Worm (Caenorhabditis elegans): Measurements from ENCODE around the gene F56D6.21.

Gene F56D6.21

ce11 chrIV:3888963-3889362 lies 15.8 kb upstream of the F56D6.21 start, which contains the start of gene oac-21:
Gene oac-21 (plus strand): TSS chrIV:3889263.
- TF ChIP-seq hlh-13 (GFP tag; optimal IDR thresholded peaks at IDR 0.05) (no peak), ttx-3 (tag; optimal IDR thresholded peaks at IDR 0.05) (no peak), pha-4 (tag; optimal IDR thresholded peaks at IDR 0.05) (no peak), C08G9.2 (tag; optimal IDR thresholded peaks at IDR 0.05) (no peak), lim-6 (tag; optimal IDR thresholded peaks at IDR 0.05) (no peak), ceh-14 (tag; optimal IDR thresholded peaks at IDR 0.05) (no peak)

ce11 chrIV:3892027-3892426 lies 12.7 kb upstream of the F56D6.21 start, which contains the start of gene F56D6.9:
Gene F56D6.9 (plus strand): TSS chrIV:3892327.
- TF ChIP-seq unc-42 (tag; optimal IDR thresholded peaks at IDR 0.05) = no peak
- TF ChIP-seq pax-1 (tag; optimal IDR thresholded peaks at IDR 0.05) = no peak
- no peak for TF ChIP-seq syd-9 (tag; optimal IDR thresholded peaks at IDR 0.05)
- TF ChIP-seq pat-9 (tag; optimal IDR thresholded peaks at IDR 0.05) = no peak
- no peak for TF ChIP-seq che-1 (tag; optimal IDR thresholded peaks at IDR 0.05)
- TF ChIP-seq zip-5 (tag; optimal IDR thresholded peaks at IDR 0.05) = no peak
- no peak for TF ChIP-seq ztf-16 (tag; optimal IDR thresholded peaks at IDR 0.05)
- no peak for TF ChIP-seq npax-4 (tag; optimal IDR thresholded peaks at IDR 0.05)
- TF ChIP-seq hlh-8 (tag; optimal IDR thresholded peaks at IDR 0.05) = no peak
- TF ChIP-seq nhr-232 (tag; optimal IDR thresholded peaks at IDR 0.05) = no peak
- no peak for TF ChIP-seq ceh-18 (tag; optimal IDR thresholded peaks at IDR 0.05)
- no peak for TF ChIP-seq C08G9.2 (tag; optimal IDR thresholded peaks at IDR 0.05)
- TF ChIP-seq elt-4 (tag; optimal IDR thresholded peaks at IDR 0.05) = no peak
- no peak for TF ChIP-seq mec-3 (tag; optimal IDR thresholded peaks at IDR 0.05; ENCODE audit: borderline replicate concordance)
- TF ChIP-seq unc-3 (GFP tag; conservative IDR thresholded peaks at IDR 0.05) = no peak
- TF ChIP-seq unc-3 (tag; optimal IDR thresholded peaks at IDR 0.05) = no peak
- no peak for TF ChIP-seq fax-1 (tag; optimal IDR thresholded peaks at IDR 0.05)
- TF ChIP-seq ceh-2 (tag; optimal IDR thresholded peaks at IDR 0.05) = no peak

DNA sequence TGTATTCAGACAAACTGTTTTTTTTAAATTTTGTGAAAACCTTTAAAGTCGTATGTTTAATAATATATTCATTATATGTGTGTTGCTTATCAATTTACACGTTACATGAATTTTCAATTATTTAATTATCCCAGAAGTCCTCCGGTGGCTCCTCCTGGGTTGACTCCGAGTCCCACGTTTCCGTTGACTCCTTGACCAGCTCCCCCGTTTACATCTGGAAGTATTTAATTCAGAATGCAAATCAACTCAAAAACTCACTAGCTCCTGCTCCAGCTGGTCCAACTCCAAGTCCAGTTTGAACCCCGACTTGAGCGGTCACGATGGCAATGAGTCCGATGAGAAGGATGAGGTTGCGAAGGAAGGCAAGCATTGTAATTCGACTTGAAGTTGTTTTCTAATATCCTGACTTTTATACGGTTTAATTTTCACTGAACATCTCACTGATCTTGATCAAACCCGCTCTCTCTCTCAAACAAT lies 10.7 kb upstream of the F56D6.21 start, which contains the start of gene F56D6.8:
TSS of gene F56D6.8 (minus strand) at position 427 of the 477 bp plus-strand sequence.
- TF ChIP-seq ets-4 (tag; optimal IDR thresholded peaks at IDR 0.05) (no peak), che-1 (tag; optimal IDR thresholded peaks at IDR 0.05) (no peak), K02D7.2 (tag; optimal IDR thresholded peaks at IDR 0.05) (no peak), ceh-9 (tag; optimal IDR thresholded peaks at IDR 0.05) (no peak), ztf-16 (tag; optimal IDR thresholded peaks at IDR 0.05) (no peak), pag-3 (tag; optimal IDR thresholded peaks at IDR 0.05; ENCODE audit: borderline replicate concordance) (no peak), unc-86 (tag; optimal IDR thresholded peaks at IDR 0.05) (no peak), ceh-2 (tag; optimal IDR thresholded peaks at IDR 0.05) (no peak), hlh-30 (tag; optimal IDR thresholded peaks at IDR 0.05; ENCODE audit: insufficient read depth) (no peak)

DNA sequence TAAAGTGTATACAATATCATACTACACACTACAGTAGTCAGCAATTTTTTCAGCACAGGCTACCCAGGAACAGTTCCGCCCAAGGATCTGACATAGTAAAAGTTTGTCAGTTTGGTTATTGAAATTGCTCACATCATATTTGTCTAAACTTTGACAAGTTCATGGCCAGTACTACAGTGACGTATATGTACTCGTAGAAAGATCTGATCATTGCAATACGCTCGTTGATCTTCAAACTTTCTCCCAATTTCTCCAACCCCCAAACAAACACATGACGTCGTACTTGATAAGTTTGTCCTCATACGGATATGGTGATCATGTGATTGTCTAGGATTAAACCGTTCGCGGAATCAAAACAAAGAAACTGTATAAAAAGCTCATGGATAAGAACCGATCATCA lies 9.9 kb upstream of the F56D6.21 start, which contains the start of gene dct-8:
TSS of gene dct-8 (plus strand) at position 301 of the 400 bp plus-strand sequence.
- TF ChIP-seq ceh-24 (tag; optimal IDR thresholded peaks at IDR 0.05) (no peak), fax-1 (tag; optimal IDR thresholded peaks at IDR 0.05) (no peak), tbx-2 (tag; optimal IDR thresholded peaks at IDR 0.05) (no peak), tbx-7 (tag; optimal IDR thresholded peaks at IDR 0.05) (no peak), ceh-2 (tag; optimal IDR thresholded peaks at IDR 0.05) (no peak), mec-3 (tag; optimal IDR thresholded peaks at IDR 0.05; ENCODE audit: borderline replicate concordance) (no peak), unc-42 (tag; optimal IDR thresholded peaks at IDR 0.05) (no peak), hlh-30 (tag; optimal IDR thresholded peaks at IDR 0.05; ENCODE audit: insufficient read depth) (no peak), sox-2 (GFP tag; IDR thresholded peaks at IDR 0.05) (no peak), sdc-2 (tag; optimal IDR thresholded peaks at IDR 0.05) (no peak), pha-4 (tag; optimal IDR thresholded peaks at IDR 0.05) (no peak), sox-4 (tag; optimal IDR thresholded peaks at IDR 0.05) (no peak), C38D4.7 (GFP tag; optimal IDR thresholded peaks at IDR 0.05) (no peak), pat-9 (tag; optimal IDR thresholded peaks at IDR 0.05) (no peak), nhr-11 (tag; optimal IDR thresholded peaks at IDR 0.05) (no peak), K02D7.2 (tag; optimal IDR thresholded peaks at IDR 0.05) (no peak), elt-2 (tag; optimal IDR thresholded peaks at IDR 0.05) (no peak), ceh-19 (GFP tag; optimal IDR thresholded peaks at IDR 0.05) (no peak)

Data from whole organism, late embryonic.